Worm (Caenorhabditis elegans) whole organism, midembryonic: ENCODE results near the gene srpa-72.

ENCODE experiments used
- T22C8.4 ChIP-seq: fragments of 200-800 bp; sonication (Bioruptor generic); IDR thresholded peaks from 2 replicates; pipeline ENCODE4 v1.3.6; 2022; ENCODE audit warnings: missing genetic modification characterization, missing compliant biosample characterization
- flt-1 ChIP-seq: fragments of 200-800 bp; sonication (Bioruptor generic); IDR thresholded peaks from 2 replicates; pipeline ENCODE4 v1.3.6; 2022; ENCODE audit warnings: missing genetic modification characterization, missing compliant biosample characterization
- med-1 ChIP-seq: sonication (generic microtip); optimal IDR thresholded peaks from 2 replicates; lab custom pipeline; 2017; ENCODE audit warnings: missing genetic modification characterization, mild to moderate bottlenecking, missing compliant biosample characterization, antibody characterized with exemption, missing genetic modification reagents; ENCODE audit not compliant: insufficient read depth
- ztf-23 ChIP-seq: fragments of 200-800 bp; sonication (Bioruptor generic); IDR thresholded peaks from 2 replicates; pipeline ENCODE4 v1.3.6; 2022; ENCODE audit warnings: missing genetic modification reagents, missing genetic modification characterization, missing compliant biosample characterization
- ztf-29 ChIP-seq: fragments of 200-800 bp; sonication (Bioruptor generic); IDR thresholded peaks from 2 replicates; pipeline ENCODE4 v1.3.6; 2022; ENCODE audit warnings: missing genetic modification reagents, missing genetic modification characterization, missing compliant biosample characterization

DNA sequence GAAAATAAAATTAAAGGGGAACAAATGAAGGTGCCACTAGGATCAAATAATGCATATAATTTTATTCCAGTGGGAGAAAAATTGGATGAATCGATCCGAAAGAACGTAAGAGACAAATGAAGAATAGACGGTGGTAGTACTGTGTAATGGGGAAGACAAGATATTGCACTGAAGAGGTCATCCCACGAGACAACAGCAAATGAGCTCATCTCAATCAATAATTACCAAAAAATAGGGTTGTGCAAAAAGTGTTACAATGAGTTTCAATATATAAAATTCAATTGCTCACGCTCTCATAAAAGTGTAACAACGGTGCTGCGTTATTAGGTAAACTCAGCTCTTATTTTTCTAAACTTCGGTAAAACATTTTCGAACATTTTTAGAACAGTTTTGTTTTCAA is 49.6 kb downstream of the srpa-72 start, which contains the start of gene K12H6.7:
- TF ChIP-seq T22C8.4 = no peak
- no peak for TF ChIP-seq flt-1 (GFP tag; lab: Robert Waterston, UW)
- TF ChIP-seq ztf-23 (GFP tag; lab: Robert Waterston, UW) = no peak
- TF ChIP-seq ztf-29 (GFP tag; lab: Robert Waterston, UW) = no peak
- no peak for TF ChIP-seq med-1 (GFP tag; lab: Kevin White, UChicago)
